Worm (Caenorhabditis elegans): Measurements from ENCODE around the gene sqd-1.

The sqd-1 gene

ce11 chrIV:6323654-6324224, at the start of gene sqd-1 (continued):
- peak; percentile 31 for TF ChIP-seq pat-9 (tag; optimal IDR thresholded peaks at IDR 0.05)
- TF ChIP-seq ceh-22 (tag; optimal IDR thresholded peaks at IDR 0.05), result no peak
- TF ChIP-seq ama-1 (optimal IDR thresholded peaks at IDR 0.05), result no peak
- peak; percentile 34 for TF ChIP-seq unc-55 (GFP tag; optimal IDR thresholded peaks at IDR 0.05)
- peak; percentile 0 for TF ChIP-seq sdc-2 (tag; optimal IDR thresholded peaks at IDR 0.05)
- peak; percentile 27 for TF ChIP-seq K09A11.1 (tag; optimal IDR thresholded peaks at IDR 0.05; ENCODE audit: insufficient read depth)
- peak; percentile 59 for TF ChIP-seq unc-86 (tag; optimal IDR thresholded peaks at IDR 0.05)
- TF ChIP-seq sox-2 (GFP tag; IDR thresholded peaks at IDR 0.05), result no peak
- no peak for TF ChIP-seq eyg-1 (tag; optimal IDR thresholded peaks at IDR 0.05)
- TF ChIP-seq Y22D7AL.16 (tag; optimal IDR thresholded peaks at IDR 0.05), result no peak
- TF ChIP-seq hlh-13 (GFP tag; optimal IDR thresholded peaks at IDR 0.05), result no peak
- TF ChIP-seq gmeb-2 (tag; optimal IDR thresholded peaks at IDR 0.05), result peak; percentile 44
- TF ChIP-seq ceh-9 (tag; optimal IDR thresholded peaks at IDR 0.05), result no peak
- no peak for TF ChIP-seq K02D7.2 (tag; optimal IDR thresholded peaks at IDR 0.05)
- peak; percentile 80 for TF ChIP-seq ref-2 (tag; optimal IDR thresholded peaks at IDR 0.05)
- peak; percentile 20 for TF ChIP-seq npax-4 (tag; optimal IDR thresholded peaks at IDR 0.05)
- TF ChIP-seq dmd-4 (tag; optimal IDR thresholded peaks at IDR 0.05; ENCODE audit: borderline replicate concordance), result no peak

ce11 chrIV:6275671-6276209, 48.2 kb upstream of the sqd-1 start, which contains the start of the genes aat-4 and T13A10.1:
Gene aat-4, minus strand, starts transcription at chrIV:6275721.
Gene T13A10.1, plus strand, starts transcription at chrIV:6276081.
- peak; percentile 78 for TF ChIP-seq elt-2 (tag; optimal IDR thresholded peaks at IDR 0.05)
- no peak for TF ChIP-seq hlh-13 (GFP tag; optimal IDR thresholded peaks at IDR 0.05)

ce11 chrIV:6279392-6279791, 44.6 kb upstream of the sqd-1 start, which contains the start of gene sams-5:
Gene sams-5, minus strand, starts transcription at chrIV:6279522.
- TF ChIP-seq zip-5 (tag; optimal IDR thresholded peaks at IDR 0.05) (no peak), elt-2 (tag; optimal IDR thresholded peaks at IDR 0.05) (peak; percentile 58)

ce11 chrIV:6282143-6282542, 41.8 kb upstream of the sqd-1 start, which contains the start of gene srv-32:
Gene srv-32, minus strand, starts transcription at chrIV:6282243.
- no peak for TF ChIP-seq pros-1 (tag; optimal IDR thresholded peaks at IDR 0.05)
- no peak for TF ChIP-seq hlh-13 (GFP tag; optimal IDR thresholded peaks at IDR 0.05)
- TF ChIP-seq ahr-1 (tag; optimal IDR thresholded peaks at IDR 0.05), result no peak
- no peak for TF ChIP-seq unc-3 (GFP tag; conservative IDR thresholded peaks at IDR 0.05)
- no peak for TF ChIP-seq unc-3 (tag; optimal IDR thresholded peaks at IDR 0.05)
- TF ChIP-seq ref-2 (tag; optimal IDR thresholded peaks at IDR 0.05), result no peak
- no peak for TF ChIP-seq ztf-16 (tag; optimal IDR thresholded peaks at IDR 0.05)
- no peak for TF ChIP-seq unc-42 (tag; optimal IDR thresholded peaks at IDR 0.05)
- no peak for TF ChIP-seq ceh-9 (tag; optimal IDR thresholded peaks at IDR 0.05)
- no peak for TF ChIP-seq che-1 (tag; optimal IDR thresholded peaks at IDR 0.05)
- no peak for TF ChIP-seq rnt-1 (tag; optimal IDR thresholded peaks at IDR 0.05)
- TF ChIP-seq odd-2 (tag; optimal IDR thresholded peaks at IDR 0.05), result no peak
- TF ChIP-seq ama-1 (optimal IDR thresholded peaks at IDR 0.05), result no peak
- no peak for TF ChIP-seq eyg-1 (tag; optimal IDR thresholded peaks at IDR 0.05)
- TF ChIP-seq ceh-31 (tag; optimal IDR thresholded peaks at IDR 0.05), result no peak
- no peak for TF ChIP-seq zip-5 (tag; optimal IDR thresholded peaks at IDR 0.05)

ce11 chrIV:6284277-6284676, 39.7 kb upstream of the sqd-1 start, which contains the start of gene ops-1:
Gene ops-1, minus strand, starts transcription at chrIV:6284377.
- TF ChIP-seq ceh-9 (tag; optimal IDR thresholded peaks at IDR 0.05) (no peak), pag-3 (tag; optimal IDR thresholded peaks at IDR 0.05; ENCODE audit: borderline replicate concordance) (no peak), fkh-6 (tag; optimal IDR thresholded peaks at IDR 0.05) (no peak), che-1 (tag; optimal IDR thresholded peaks at IDR 0.05) (no peak)

- no peak for TF ChIP-seq sox-2 (GFP tag; IDR thresholded peaks at IDR 0.05)
Observed at ce11 chrIV:6290741-6291140, 33.2 kb upstream of the sqd-1 start, which contains the start of gene srv-24. Gene srv-24, minus strand, starts transcription at chrIV:6290841.
